Fruit fly (Drosophila melanogaster): ENCODE data around the gene HtrA2.

The HtrA2 gene

DNA sequence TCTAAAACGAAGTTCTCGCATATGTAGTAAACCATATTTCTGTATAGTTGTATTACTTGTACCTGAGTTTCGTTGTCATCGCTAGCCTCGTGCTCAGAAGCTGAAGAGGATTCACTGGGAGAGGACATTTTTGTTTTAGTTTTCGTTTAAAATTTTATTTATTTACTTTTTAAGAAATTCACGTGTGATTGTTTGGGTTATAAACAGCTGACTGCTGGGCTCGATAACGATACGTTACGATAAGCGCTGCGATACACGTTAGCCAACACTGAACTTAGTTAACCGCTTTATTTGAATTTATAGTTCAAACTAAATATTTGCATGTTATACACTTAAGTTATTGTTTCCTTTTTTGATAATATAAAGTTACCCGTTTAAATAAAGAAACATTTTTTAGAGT is 1.9 kb upstream of the HtrA2 start, which contains the start of gene CG8461:
Gene CG8461, minus strand, starts transcription at position 218 of the 400 bp plus-strand sequence.
- no peak for TF ChIP-seq Dll (optimal IDR thresholded peaks at IDR 0.05)
- TF ChIP-seq CG8478 (optimal IDR thresholded peaks at IDR 0.05), result no peak

dm6 chr3R:14505120-14505519 is 6.4 kb downstream of the HtrA2 start:
- TF ChIP-seq psq (optimal IDR thresholded peaks at IDR 0.05), result no peak
- TF ChIP-seq pan (optimal IDR thresholded peaks at IDR 0.05), result no peak
- no peak for TF ChIP-seq CG8478 (optimal IDR thresholded peaks at IDR 0.05)
- no peak for TF ChIP-seq Dll (optimal IDR thresholded peaks at IDR 0.05)
- TF ChIP-seq EcR (GFP tag; optimal IDR thresholded peaks at IDR 0.05), result no peak
- no peak for TF ChIP-seq usp (GFP tag; optimal IDR thresholded peaks at IDR 0.05)

DNA sequence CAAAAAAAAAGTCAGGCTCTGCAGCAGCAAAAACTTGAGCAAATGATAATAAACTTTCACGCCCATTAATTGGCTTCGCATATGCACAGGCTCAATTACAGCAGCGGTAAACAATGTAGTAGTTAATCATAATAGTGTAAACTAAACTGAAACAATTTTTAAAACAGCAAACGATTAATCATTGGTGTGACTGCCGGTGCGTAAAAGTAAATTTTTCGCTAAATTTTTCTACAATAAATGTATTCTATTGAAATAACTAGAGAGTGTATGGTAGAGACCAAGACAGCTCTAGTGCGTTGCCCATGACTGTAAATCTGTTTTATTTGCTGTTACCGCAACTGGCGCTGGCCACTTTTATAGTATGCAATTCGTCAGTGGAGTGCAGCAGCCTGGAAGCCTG is 13.4 kb downstream of the HtrA2 start:
- TF ChIP-seq psq (optimal IDR thresholded peaks at IDR 0.05) (no peak), EcR (GFP tag; optimal IDR thresholded peaks at IDR 0.05) (no peak), CG8478 (optimal IDR thresholded peaks at IDR 0.05) (no peak), usp (GFP tag; optimal IDR thresholded peaks at IDR 0.05) (no peak), pan (optimal IDR thresholded peaks at IDR 0.05) (no peak), Dll (optimal IDR thresholded peaks at IDR 0.05) (no peak)

- TF ChIP-seq usp (GFP tag; optimal IDR thresholded peaks at IDR 0.05) (no peak), CG8478 (optimal IDR thresholded peaks at IDR 0.05) (no peak), Dll (optimal IDR thresholded peaks at IDR 0.05) (no peak), psq (optimal IDR thresholded peaks at IDR 0.05) (no peak), EcR (GFP tag; optimal IDR thresholded peaks at IDR 0.05) (no peak), pan (optimal IDR thresholded peaks at IDR 0.05) (no peak)
These were observed 15.1 kb downstream of the HtrA2 start for dm6 chr3R:14496385-14496784.

dm6 chr3R:14493936-14494335 is 17.6 kb downstream of the HtrA2 start:
- TF ChIP-seq pan (optimal IDR thresholded peaks at IDR 0.05) (no peak), usp (GFP tag; optimal IDR thresholded peaks at IDR 0.05) (no peak), CG8478 (optimal IDR thresholded peaks at IDR 0.05) (no peak), EcR (GFP tag; optimal IDR thresholded peaks at IDR 0.05) (no peak), psq (optimal IDR thresholded peaks at IDR 0.05) (no peak), Dll (optimal IDR thresholded peaks at IDR 0.05) (no peak)

dm6 chr3R:14492287-14492889 is 19.1 kb downstream of the HtrA2 start:
- no peak for TF ChIP-seq Dll (optimal IDR thresholded peaks at IDR 0.05)
- no peak for TF ChIP-seq pan (optimal IDR thresholded peaks at IDR 0.05)
- no peak for TF ChIP-seq usp (GFP tag; optimal IDR thresholded peaks at IDR 0.05)
- no peak for TF ChIP-seq psq (optimal IDR thresholded peaks at IDR 0.05)

- TF ChIP-seq pan (optimal IDR thresholded peaks at IDR 0.05) (no peak), Dll (optimal IDR thresholded peaks at IDR 0.05) (no peak), usp (GFP tag; optimal IDR thresholded peaks at IDR 0.05) (no peak), EcR (GFP tag; optimal IDR thresholded peaks at IDR 0.05) (no peak)
These were observed 25.0 kb downstream of the HtrA2 start for dm6 chr3R:14486469-14486868.

DNA sequence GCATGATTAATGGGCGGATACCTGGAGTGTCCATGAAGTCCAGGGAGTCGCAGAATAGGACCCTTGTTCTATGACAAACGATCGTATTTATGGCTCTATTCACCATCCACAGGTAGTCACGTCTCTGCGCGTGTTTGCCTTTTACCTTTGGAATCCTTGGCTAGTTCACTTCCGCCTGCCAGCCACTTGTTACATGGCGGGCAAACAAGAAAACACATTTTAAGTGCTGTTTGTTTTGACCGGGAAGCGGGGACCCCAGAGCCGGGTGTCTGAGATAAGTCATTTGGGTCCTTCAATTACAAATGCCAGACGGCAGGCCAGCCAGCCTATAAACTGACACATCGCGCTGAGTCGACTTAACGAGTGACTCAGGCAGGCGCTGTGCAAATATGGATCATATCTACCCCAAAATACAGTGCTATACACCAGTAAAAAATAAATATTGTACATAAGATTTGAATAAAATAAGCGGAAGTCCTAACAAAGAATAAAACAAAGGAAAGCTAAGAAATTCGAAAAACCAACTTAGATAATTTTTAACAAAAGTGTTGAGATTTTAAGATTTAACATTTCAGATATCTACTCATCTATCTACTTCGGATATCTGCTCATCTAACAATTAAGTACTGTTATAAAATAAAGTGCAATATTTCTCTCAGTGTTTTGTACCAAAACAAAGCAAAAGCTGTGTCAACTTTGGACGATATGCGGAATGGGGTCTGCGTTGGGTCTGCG is 26.8 kb downstream of the HtrA2 start:
- TF ChIP-seq EcR (GFP tag; optimal IDR thresholded peaks at IDR 0.05) (no peak), usp (GFP tag; optimal IDR thresholded peaks at IDR 0.05) (no peak), CG8478 (optimal IDR thresholded peaks at IDR 0.05) (no peak), pan (optimal IDR thresholded peaks at IDR 0.05) (no peak), Dll (optimal IDR thresholded peaks at IDR 0.05) (no peak), psq (optimal IDR thresholded peaks at IDR 0.05) (no peak)

dm6 chr3R:14482986-14483385 is 28.5 kb downstream of the HtrA2 start:
- TF ChIP-seq Dll (optimal IDR thresholded peaks at IDR 0.05) (no peak), EcR (GFP tag; optimal IDR thresholded peaks at IDR 0.05) (no peak), psq (optimal IDR thresholded peaks at IDR 0.05) (no peak), usp (GFP tag; optimal IDR thresholded peaks at IDR 0.05) (no peak), CG8478 (optimal IDR thresholded peaks at IDR 0.05) (no peak), pan (optimal IDR thresholded peaks at IDR 0.05) (no peak)

- TF ChIP-seq Dll (optimal IDR thresholded peaks at IDR 0.05) (no peak), CG8478 (optimal IDR thresholded peaks at IDR 0.05) (no peak), usp (GFP tag; optimal IDR thresholded peaks at IDR 0.05) (no peak), psq (optimal IDR thresholded peaks at IDR 0.05) (no peak)
These were observed 29.5 kb downstream of the HtrA2 start for dm6 chr3R:14481977-14482376.

DNA sequence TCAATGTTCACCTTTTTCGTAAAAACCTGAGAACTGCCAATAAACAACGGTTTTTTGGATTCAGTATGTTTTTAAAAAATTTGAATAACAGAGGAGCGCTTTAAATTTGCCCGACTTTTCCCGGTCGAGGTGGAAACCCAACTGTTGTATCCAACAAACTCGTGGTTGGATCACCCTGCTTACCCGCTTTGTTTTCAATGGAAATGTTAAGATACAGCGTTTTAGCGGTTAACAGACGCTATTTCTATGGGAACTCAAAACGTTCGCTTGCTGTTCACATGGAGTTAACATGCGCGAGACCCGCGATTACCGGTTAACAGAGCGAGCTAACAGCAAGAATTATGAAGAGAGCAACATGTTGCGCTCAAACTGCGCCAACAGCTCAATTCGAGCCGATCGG is 29.9 kb downstream of the HtrA2 start, which contains the start of gene cv-c:
Gene cv-c, minus strand, starts transcription at position 145 of the 400 bp plus-strand sequence.
- TF ChIP-seq pan (optimal IDR thresholded peaks at IDR 0.05) (no peak), CG8478 (optimal IDR thresholded peaks at IDR 0.05) (no peak), Dll (optimal IDR thresholded peaks at IDR 0.05) (no peak), EcR (GFP tag; optimal IDR thresholded peaks at IDR 0.05) (no peak), psq (optimal IDR thresholded peaks at IDR 0.05) (no peak), usp (GFP tag; optimal IDR thresholded peaks at IDR 0.05) (no peak)

- TF ChIP-seq Dll (optimal IDR thresholded peaks at IDR 0.05) (no peak), usp (GFP tag; optimal IDR thresholded peaks at IDR 0.05) (no peak), psq (optimal IDR thresholded peaks at IDR 0.05) (no peak), CG8478 (optimal IDR thresholded peaks at IDR 0.05) (no peak), pan (optimal IDR thresholded peaks at IDR 0.05) (no peak), EcR (GFP tag; optimal IDR thresholded peaks at IDR 0.05) (no peak)
These were observed 31.8 kb downstream of the HtrA2 start for dm6 chr3R:14479623-14480194.

Measured in whole organism.